Worm (Caenorhabditis elegans): ENCODE measurements around the gene C08B6.8.

- no peak for TF ChIP-seq jun-1 (tag; optimal IDR thresholded peaks at IDR 0.05)
- no peak for TF ChIP-seq nhr-11 (tag; optimal IDR thresholded peaks at IDR 0.05)
- no peak for TF ChIP-seq nhr-77 (tag; optimal IDR thresholded peaks at IDR 0.05)
- TF ChIP-seq hif-1 (tag; optimal IDR thresholded peaks at IDR 0.05): no peak
- TF ChIP-seq mep-1 (tag; optimal IDR thresholded peaks at IDR 0.05): no peak
- no peak for TF ChIP-seq cey-2 (tag; optimal IDR thresholded peaks at IDR 0.05; ENCODE audit: borderline replicate concordance, insufficient read depth)
These were observed 55.7 kb downstream of the C08B6.8 start, which contains the start of gene ZK856.5 for ce11 chrV:10190081-10190556.

Data from whole organism, L4 larva.